Worm (Caenorhabditis elegans): ENCODE measurements around the gene K03B8.6.

ce11 chrV:11435242-11435641, 27.9 kb downstream of the K03B8.6 start:
- no peak for TF ChIP-seq W03F9.2 (tag; optimal IDR thresholded peaks at IDR 0.05)
- TF ChIP-seq him-1 (tag; optimal IDR thresholded peaks at IDR 0.05), result no peak

Data from whole organism, L4/young adult.